Fruit fly (Drosophila melanogaster) whole organism, wandering third instar larva: ENCODE data around the gene Nmt.

Experiments
- CrebA ChIP-seq: fragments of 200-800 bp; sonication (Bioruptor generic); optimal IDR thresholded peaks from 2 replicates; lab custom pipeline; 2016; ENCODE audit warnings: missing biosample characterization, mild to moderate bottlenecking, missing genetic modification characterization, borderline replicate concordance
- Dif ChIP-seq: fragments of 200-275, 200-300 bp; sonication (Bioruptor generic); optimal IDR thresholded peaks from 2 replicates; lab custom pipeline; 2018; ENCODE audit warnings: missing biosample characterization, missing genetic modification characterization; ENCODE audit not compliant: partially characterized antibody
- GATAd ChIP-seq: sonication (Bioruptor generic); optimal IDR thresholded peaks from 2 replicates; lab custom pipeline; 2016; ENCODE audit warnings: missing biosample characterization, missing genetic modification characterization
- HLH106 ChIP-seq: fragments of 200-800 bp; optimal IDR thresholded peaks from 3 replicates; lab custom pipeline; 2019; ENCODE audit warnings: missing biosample characterization, mild to moderate bottlenecking, missing genetic modification characterization, moderate library complexity
- Hnf4 ChIP-seq: fragments of 200-800 bp; sonication (Bioruptor generic); optimal IDR thresholded peaks from 2 replicates; lab custom pipeline; 2016; ENCODE audit warnings: missing biosample characterization, mild to moderate bottlenecking, missing genetic modification characterization
- Hr78 ChIP-seq: fragments of >200 bp; optimal IDR thresholded peaks from 2 replicates; lab custom pipeline; 2017; ENCODE audit warnings: missing biosample characterization, missing genetic modification characterization
- Hr83 ChIP-seq: fragments of 200-300 bp; sonication (Bioruptor generic); optimal IDR thresholded peaks from 2 replicates; lab custom pipeline; 2016; ENCODE audit warnings: missing biosample characterization, mild to moderate bottlenecking, missing genetic modification characterization, moderate library complexity; ENCODE audit not compliant: poor library complexity, severe bottlenecking
- Jra ChIP-seq: sonication (Bioruptor generic); optimal IDR thresholded peaks from 2 replicates; lab custom pipeline; 2016; ENCODE audit warnings: missing biosample characterization, missing genetic modification characterization
- Mio ChIP-seq: sonication (Bioruptor generic); optimal IDR thresholded peaks from 2 replicates; lab custom pipeline; 2016; ENCODE audit warnings: missing biosample characterization, missing genetic modification characterization
- N ChIP-seq: fragments of >200 bp; optimal IDR thresholded peaks from 2 replicates; lab custom pipeline; 2018; ENCODE audit warnings: missing biosample characterization, missing external identifiers, missing genetic modification characterization
- OdsH ChIP-seq: fragments of 200-800 bp; sonication (Bioruptor generic); optimal IDR thresholded peaks from 2 replicates; lab custom pipeline; 2016; ENCODE audit warnings: missing biosample characterization, mild to moderate bottlenecking, missing genetic modification characterization
- Rel ChIP-seq, 2 experiments: fragments of 200-800 bp; sonication (Bioruptor generic) in 1 of 2; optimal IDR thresholded peaks; 2 replicates in 1 of 2; 3 replicates in 1 of 2; lab custom pipeline; 2016 to 2019; ENCODE audit warnings: mild to moderate bottlenecking in 2 of 2, missing biosample characterization in 2 of 2, missing genetic modification characterization in 2 of 2, moderate library complexity in 1 of 2
- Sp1 ChIP-seq: fragments of 200-800 bp; sonication (Bioruptor generic); optimal IDR thresholded peaks from 3 replicates; lab custom pipeline; 2019; ENCODE audit warnings: missing biosample characterization, mild to moderate bottlenecking, missing genetic modification characterization, moderate library complexity
- Vsx2 ChIP-seq: fragments of 200-300, 225-300 bp; sonication (Bioruptor generic); optimal IDR thresholded peaks from 2 replicates; lab custom pipeline; 2018; ENCODE audit warnings: missing biosample characterization, missing genetic modification characterization; ENCODE audit not compliant: partially characterized antibody
- br ChIP-seq: fragments of 200-800 bp; sonication (Bioruptor generic); optimal IDR thresholded peaks from 2 replicates; lab custom pipeline; 2016; ENCODE audit warnings: missing biosample characterization, missing genetic modification characterization
- brk ChIP-seq: fragments of 200-800 bp; sonication (Bioruptor generic); optimal IDR thresholded peaks from 2 replicates; lab custom pipeline; 2016; ENCODE audit warnings: missing biosample characterization, mild to moderate bottlenecking, missing genetic modification characterization
- dl ChIP-seq, 2 experiments: fragments of 175-275, 200-275 bp in 1 of 2; fragments of 200-275 bp in 1 of 2; sonication (Bioruptor generic); optimal IDR thresholded peaks; lab custom pipeline; 2018; ENCODE audit warnings: mild to moderate bottlenecking in 2 of 2, missing biosample characterization in 2 of 2, missing genetic modification characterization in 2 of 2, moderate library complexity in 2 of 2; ENCODE audit not compliant: partially characterized antibody in 2 of 2, insufficient read depth in 1 of 2
- dmrt93B ChIP-seq: fragments of 200-800 bp; sonication (Bioruptor generic); optimal IDR thresholded peaks from 2 replicates; lab custom pipeline; 2018; ENCODE audit warnings: missing biosample characterization, mild to moderate bottlenecking, missing genetic modification characterization
- ey ChIP-seq: fragments of 200-800 bp; sonication (Bioruptor generic); optimal IDR thresholded peaks from 2 replicates; lab custom pipeline; 2016; ENCODE audit warnings: missing biosample characterization, missing genetic modification characterization
- foxo ChIP-seq, 2 experiments: fragments of 200-800 bp; sonication (Bioruptor generic); optimal IDR thresholded peaks; 2 replicates in 1 of 2; 3 replicates in 1 of 2; lab custom pipeline; 2016 to 2017; ENCODE audit warnings: missing biosample characterization in 2 of 2, missing genetic modification characterization in 2 of 2
- fru ChIP-seq: fragments of 200-800 bp; sonication (Bioruptor generic); optimal IDR thresholded peaks from 3 replicates; lab custom pipeline; 2016; ENCODE audit warnings: missing biosample characterization, mild to moderate bottlenecking, missing genetic modification characterization
- h ChIP-seq: fragments of 200-800 bp; sonication (Bioruptor generic); optimal IDR thresholded peaks from 3 replicates; lab custom pipeline; 2016; ENCODE audit warnings: missing biosample characterization, mild to moderate bottlenecking, missing genetic modification characterization
- jim ChIP-seq: fragments of 175-275, 200-325 bp; sonication (Bioruptor generic); optimal IDR thresholded peaks from 2 replicates; lab custom pipeline; 2016; ENCODE audit warnings: missing biosample characterization, mild to moderate bottlenecking, missing genetic modification characterization
- lola ChIP-seq: fragments of >200 bp; optimal IDR thresholded peaks from 2 replicates; lab custom pipeline; 2017; ENCODE audit warnings: missing biosample characterization, missing genetic modification characterization
- rgr ChIP-seq: fragments of 200-800 bp; sonication (Bioruptor generic); optimal IDR thresholded peaks from 3 replicates; lab custom pipeline; 2016; ENCODE audit warnings: missing biosample characterization, mild to moderate bottlenecking, missing genetic modification characterization
- sv ChIP-seq: fragments of 200-800 bp; sonication (Bioruptor generic); optimal IDR thresholded peaks from 3 replicates; lab custom pipeline; 2016; ENCODE audit warnings: missing biosample characterization, missing genetic modification characterization
- tai ChIP-seq: sonication (Bioruptor generic); optimal IDR thresholded peaks from 2 replicates; lab custom pipeline; 2016; ENCODE audit warnings: missing biosample characterization, missing genetic modification characterization
- usp ChIP-seq: fragments of >200 bp; optimal IDR thresholded peaks from 2 replicates; lab custom pipeline; 2017; ENCODE audit warnings: missing biosample characterization, missing genetic modification characterization
- woc ChIP-seq: sonication (Bioruptor generic); optimal IDR thresholded peaks from 2 replicates; lab custom pipeline; 2016; ENCODE audit warnings: missing biosample characterization, mild to moderate bottlenecking, missing genetic modification characterization

Gene Nmt

DNA sequence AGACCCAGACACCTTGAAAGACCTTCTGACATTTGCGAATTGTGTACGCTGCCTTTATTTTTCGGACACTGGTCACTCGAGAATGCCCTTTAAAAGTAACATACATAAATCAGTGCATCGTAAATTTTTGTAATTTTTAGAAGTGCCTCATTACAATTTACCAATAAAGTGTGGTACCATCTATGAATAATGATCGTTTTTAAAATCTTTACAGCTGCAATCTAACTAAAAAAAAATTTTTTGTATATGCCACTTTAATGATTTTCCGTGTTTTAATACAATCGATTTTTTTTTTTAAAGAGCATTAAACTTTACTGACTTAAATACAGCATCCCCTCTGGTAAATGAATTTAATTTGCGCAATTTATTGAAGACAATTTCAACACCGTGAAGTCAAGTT is 21.1 kb downstream of the Nmt start (continued):
- peak; percentile 41 for TF ChIP-seq tai (GFP tag; lab: Kevin White, UChicago)

DNA sequence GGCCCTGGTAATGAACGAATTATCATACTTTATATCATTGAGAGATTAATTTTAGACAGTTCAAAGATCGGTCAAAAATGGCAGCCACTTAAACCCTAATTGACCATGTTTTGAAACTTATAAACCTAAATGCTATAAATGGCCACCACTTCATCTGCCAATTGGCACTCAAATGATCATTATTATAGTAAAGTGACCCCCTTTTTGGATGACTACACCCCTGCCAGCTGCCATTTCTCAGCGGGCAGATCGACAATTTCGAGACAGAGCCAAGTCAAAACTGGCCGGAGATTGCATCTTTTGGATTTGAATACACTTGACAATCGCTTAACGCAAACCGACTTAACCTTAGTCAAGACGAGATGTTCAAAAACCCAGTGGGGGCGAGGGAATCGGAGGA is 22.0 kb downstream of the Nmt start:
- peak in 1 of 2 experiments; percentile 49 for TF ChIP-seq foxo (GFP tag; optimal IDR thresholded peaks at IDR 0.05; lab: Kevin White, UChicago)
- TF ChIP-seq woc (GFP tag; lab: Kevin White, UChicago): no peak
- peak; percentile 31 for TF ChIP-seq HLH106
- TF ChIP-seq Sp1: peak; percentile 43
- TF ChIP-seq fru: peak; percentile 22
- TF ChIP-seq Dif (GFP tag; lab: Kevin White, UChicago): no peak
- peak; percentile 43 for TF ChIP-seq OdsH (GFP tag; lab: Kevin White, UChicago)
- TF ChIP-seq Hnf4 (GFP tag; lab: Kevin White, UChicago): peak; percentile 6
- TF ChIP-seq CrebA (GFP tag; lab: Kevin White, UChicago): no peak
- TF ChIP-seq ey: peak; percentile 48
- peak; percentile 49 for TF ChIP-seq rgr (GFP tag; lab: Kevin White, UChicago)
- no peak for TF ChIP-seq Vsx2 (GFP tag; lab: Kevin White, UChicago)
- peak; percentile 48 for TF ChIP-seq h (GFP tag; lab: Kevin White, UChicago)
- TF ChIP-seq br: peak; percentile 53

DNA sequence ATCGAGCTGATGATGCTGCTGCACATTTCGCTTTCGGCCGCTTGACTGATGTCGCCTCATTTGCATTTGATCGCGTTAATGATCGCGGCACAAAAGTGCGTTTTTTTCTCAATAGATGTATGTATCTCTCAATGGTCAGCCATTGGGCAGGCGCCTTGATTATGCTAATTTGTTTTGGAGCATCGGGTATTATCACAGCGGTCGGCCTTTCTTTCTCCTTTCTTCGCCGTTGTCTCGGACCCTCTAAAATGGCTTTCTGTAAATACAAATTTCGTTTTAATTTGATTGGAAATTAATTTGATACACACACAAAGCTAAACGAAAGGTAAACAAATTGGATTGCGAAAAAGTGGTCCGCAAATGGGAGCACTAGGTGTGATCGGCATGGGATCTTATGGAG is 22.9 kb downstream of the Nmt start:
- TF ChIP-seq Dif (GFP tag; lab: Kevin White, UChicago) (no peak), OdsH (GFP tag; lab: Kevin White, UChicago) (no peak), N (no peak), Vsx2 (GFP tag; lab: Kevin White, UChicago) (no peak), lola (GFP tag; lab: Kevin White, UChicago) (no peak), GATAd (GFP tag; lab: Kevin White, UChicago) (no peak), tai (GFP tag; lab: Kevin White, UChicago) (no peak), br (no peak), woc (GFP tag; lab: Kevin White, UChicago) (no peak), brk (GFP tag; lab: Kevin White, UChicago) (no peak), Hnf4 (GFP tag; lab: Kevin White, UChicago) (no peak)

DNA sequence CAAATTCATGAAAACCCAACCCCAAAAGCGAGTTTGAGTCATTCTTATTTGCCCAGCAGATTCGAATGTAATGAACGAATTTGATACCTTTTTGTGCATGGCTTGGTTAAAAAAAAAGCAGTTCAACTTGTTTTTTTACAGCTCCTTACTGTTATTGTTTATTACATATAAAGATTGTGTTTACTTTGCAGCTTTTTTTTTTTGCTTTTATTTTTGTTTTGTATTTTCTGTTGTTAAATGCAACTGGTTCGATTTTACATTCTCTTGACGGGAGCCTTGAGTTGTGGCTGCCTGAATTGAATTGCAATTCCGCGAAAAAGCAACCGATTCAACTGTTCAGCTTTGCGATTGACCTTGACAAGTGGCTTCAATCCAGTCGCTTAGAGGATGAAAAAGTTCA is 23.7 kb downstream of the Nmt start:
- TF ChIP-seq fru: no peak
- no peak for TF ChIP-seq dl (GFP tag; optimal IDR thresholded peaks at IDR 0.05; lab: Kevin White, UChicago; ENCODE audit: insufficient read depth in 1 of 2, partially characterized antibody in 2 of 2)
- TF ChIP-seq jim (GFP tag; lab: Kevin White, UChicago): no peak
- no peak for TF ChIP-seq Jra (GFP tag; lab: Kevin White, UChicago)
- no peak for TF ChIP-seq CrebA (GFP tag; lab: Kevin White, UChicago)
- TF ChIP-seq woc (GFP tag; lab: Kevin White, UChicago): no peak
- no peak for TF ChIP-seq Hr83
- no peak for TF ChIP-seq lola (GFP tag; lab: Kevin White, UChicago)
- TF ChIP-seq Mio (GFP tag; lab: Kevin White, UChicago): no peak
- TF ChIP-seq h (GFP tag; lab: Kevin White, UChicago): no peak
- TF ChIP-seq, all 38 proteins: peak for 0

DNA sequence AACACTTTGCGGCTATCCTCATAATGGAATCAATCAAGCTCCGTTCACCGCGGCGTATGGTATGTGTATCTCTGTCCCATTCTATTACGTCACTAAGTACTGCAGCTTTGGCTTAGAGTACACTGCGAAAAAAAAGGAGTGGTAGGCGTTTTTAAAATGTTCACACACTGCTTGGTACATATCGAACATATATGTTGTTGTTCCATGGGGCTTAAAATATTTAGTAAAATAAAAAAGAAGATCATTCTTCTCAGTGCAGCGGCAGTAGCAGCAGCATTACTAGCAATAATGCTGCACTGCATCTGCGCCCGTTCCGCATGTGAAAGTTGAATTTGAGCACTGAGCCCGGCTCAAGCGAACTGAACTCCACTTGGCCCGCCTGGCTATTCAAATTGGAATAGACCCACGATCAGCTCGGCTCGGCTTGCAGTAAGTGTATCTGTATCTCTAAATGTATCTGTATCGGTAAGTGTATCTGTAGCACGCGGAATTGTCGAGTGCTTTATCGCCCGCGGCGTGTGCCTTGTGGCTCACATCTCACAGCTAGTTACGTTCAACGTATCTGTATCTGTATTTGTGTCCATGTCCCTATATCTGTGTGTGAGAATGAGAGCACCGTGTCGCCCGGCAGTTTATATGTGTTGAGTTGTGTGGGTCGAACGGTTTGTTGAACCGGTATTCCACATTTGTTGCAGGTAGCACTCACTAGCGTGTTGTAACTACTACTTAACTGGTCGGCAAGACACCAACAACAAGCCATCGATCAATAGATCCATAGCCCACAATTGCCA is 24.8 kb downstream of the Nmt start:
- TF ChIP-seq br (peak; percentile 8), Dif (GFP tag; lab: Kevin White, UChicago) (no peak), Mio (GFP tag; lab: Kevin White, UChicago) (no peak), CrebA (GFP tag; lab: Kevin White, UChicago) (no peak), usp (GFP tag; lab: Kevin White, UChicago) (no peak), dmrt93B (GFP tag; lab: Kevin White, UChicago) (peak; percentile 16), fru (peak; percentile 64), Hr78 (no peak), lola (GFP tag; lab: Kevin White, UChicago) (no peak), woc (GFP tag; lab: Kevin White, UChicago) (peak; percentile 16), Jra (GFP tag; lab: Kevin White, UChicago) (no peak), Rel (GFP tag; optimal IDR thresholded peaks at IDR 0.05; lab: Kevin White, UChicago) (no peak), Rel (tag; optimal IDR thresholded peaks at IDR 0.05; lab: Kevin White, UChicago) (no peak), h (GFP tag; lab: Kevin White, UChicago) (peak; percentile 2), brk (GFP tag; lab: Kevin White, UChicago) (no peak), HLH106 (peak; percentile 10), Hnf4 (GFP tag; lab: Kevin White, UChicago) (no peak), GATAd (GFP tag; lab: Kevin White, UChicago) (no peak), ey (peak; percentile 47), rgr (GFP tag; lab: Kevin White, UChicago) (peak; percentile 45), sv (GFP tag; lab: Kevin White, UChicago) (peak; percentile 39), foxo (GFP tag; optimal IDR thresholded peaks at IDR 0.05; lab: Kevin White, UChicago) (peak in 1 of 2 experiments; percentile 6)
- TF ChIP-seq, all 38 proteins: peak for 10
